Worm (Caenorhabditis elegans): ENCODE data around the gene Y75B12B.13.

The Y75B12B.13 gene

ce11 chrV:15193909-15194308 is at the start of gene Y75B12B.13:
Gene Y75B12B.13 (minus strand): TSS chrV:15194009.
- TF ChIP-seq tbp1 (GFP tag; optimal IDR thresholded peaks at IDR 0.05) (no peak), nhr-179 (tag; optimal IDR thresholded peaks at IDR 0.05) (no peak), F55B11.4 (tag; optimal IDR thresholded peaks at IDR 0.05; ENCODE audit: borderline replicate concordance, insufficient read depth) (no peak), Y53F4B.3 (GFP tag; IDR thresholded peaks at IDR 0.05) (no peak), Y95B8A.8 (GFP tag; IDR thresholded peaks at IDR 0.05) (no peak), hlh-12 (tag; optimal IDR thresholded peaks at IDR 0.05) (no peak), Y53G8AR.9 (GFP tag; conservative IDR thresholded peaks at IDR 0.05) (no peak), nfyb-1 (GFP tag; IDR thresholded peaks at IDR 0.05) (no peak), chd-7 (tag; optimal IDR thresholded peaks at IDR 0.05) (no peak), bed-1 (GFP tag; IDR thresholded peaks at IDR 0.05) (no peak), lin-40 (tag; optimal IDR thresholded peaks at IDR 0.05) (no peak), rcor-1 (GFP tag; IDR thresholded peaks at IDR 0.05) (no peak), nhr-90 (tag; optimal IDR thresholded peaks at IDR 0.05) (no peak), sea-2 (GFP tag; IDR thresholded peaks at IDR 0.05) (no peak), nhr-120 (GFP tag; IDR thresholded peaks at IDR 0.05) (no peak), ceh-27 (GFP tag; optimal IDR thresholded peaks at IDR 0.05) (no peak)

ce11 chrV:15241259-15241658 is 47.5 kb upstream of the Y75B12B.13 start, which contains the start of gene chil-12:
Gene chil-12 (plus strand): TSS chrV:15241559.
- TF ChIP-seq attf-3 (GFP tag; conservative IDR thresholded peaks at IDR 0.05) (no peak), tbp1 (GFP tag; optimal IDR thresholded peaks at IDR 0.05) (no peak), B0336.3 (GFP tag; IDR thresholded peaks at IDR 0.05) (no peak), lin-40 (tag; optimal IDR thresholded peaks at IDR 0.05) (no peak), ceh-27 (GFP tag; optimal IDR thresholded peaks at IDR 0.05) (no peak), mcd-1 (GFP tag; IDR thresholded peaks at IDR 0.05) (no peak), let-607 (tag; optimal IDR thresholded peaks at IDR 0.05) (no peak)

- TF ChIP-seq tbp1 (GFP tag; optimal IDR thresholded peaks at IDR 0.05) = no peak
- no peak for TF ChIP-seq let-607 (tag; optimal IDR thresholded peaks at IDR 0.05)
- TF ChIP-seq mel-28 (tag; optimal IDR thresholded peaks at IDR 0.05; ENCODE audit: borderline replicate concordance) = no peak
- TF ChIP-seq madf-6 (GFP tag; IDR thresholded peaks at IDR 0.05) = no peak
- TF ChIP-seq nfya-1 (tag; optimal IDR thresholded peaks at IDR 0.05; ENCODE audit: borderline replicate concordance, insufficient read depth) = no peak
- no peak for TF ChIP-seq lin-26 (GFP tag; IDR thresholded peaks at IDR 0.05)
- TF ChIP-seq lir-1 (GFP tag; conservative IDR thresholded peaks at IDR 0.05) = no peak
- TF ChIP-seq lin-54 (GFP tag; optimal IDR thresholded peaks at IDR 0.05) = no peak
- no peak for TF ChIP-seq somi-1 (GFP tag; optimal IDR thresholded peaks at IDR 0.05)
- TF ChIP-seq aptf-2 (GFP tag; conservative IDR thresholded peaks at IDR 0.05) = no peak
- TF ChIP-seq mxl-1 (tag; optimal IDR thresholded peaks at IDR 0.05) = no peak
- TF ChIP-seq C17E4.6 (GFP tag; IDR thresholded peaks at IDR 0.05) = no peak
- no peak for TF ChIP-seq madf-3 (GFP tag; IDR thresholded peaks at IDR 0.05)
- no peak for TF ChIP-seq snpc-3.4 (tag; optimal IDR thresholded peaks at IDR 0.05)
These were observed 46.4 kb upstream of the Y75B12B.13 start, which contains the start of gene srw-11 for ce11 chrV:15240215-15240614. Gene srw-11 (minus strand): TSS chrV:15240315.

- TF ChIP-seq lin-26 (GFP tag; IDR thresholded peaks at IDR 0.05) (no peak), attf-6 (GFP tag; IDR thresholded peaks at IDR 0.05) (no peak), mel-28 (tag; optimal IDR thresholded peaks at IDR 0.05; ENCODE audit: borderline replicate concordance) (no peak), ztf-25 (GFP tag; IDR thresholded peaks at IDR 0.05) (no peak), F57A8.1 (GFP tag; optimal IDR thresholded peaks at IDR 0.05) (no peak), lin-40 (tag; optimal IDR thresholded peaks at IDR 0.05) (no peak), lag-1 (GFP tag; IDR thresholded peaks at IDR 0.05) (no peak), F10E7.11 (tag; optimal IDR thresholded peaks at IDR 0.05) (no peak)
These were observed 44.7 kb upstream of the Y75B12B.13 start, which contains the start of gene srw-12 for ce11 chrV:15238552-15238951. Gene srw-12 (minus strand): TSS chrV:15238652.
